Fruit fly (Drosophila melanogaster): ENCODE measurements around the gene RpS13.

RpS13 gene

dm6 chr2L:8326414-8327271, 37.8 kb downstream of the RpS13 start (continued):
- TF ChIP-seq Ravus (GFP tag; IDR thresholded peaks at IDR 0.05) = no peak
- no peak for TF ChIP-seq Rfx (GFP tag; IDR thresholded peaks at IDR 0.05)
- no peak for TF ChIP-seq hth (optimal IDR thresholded peaks at IDR 0.05)
- no peak for TF ChIP-seq CG3726 (GFP tag; IDR thresholded peaks at IDR 0.05)
- peak; percentile 48 for TF ChIP-seq Med (GFP tag)
- no peak for TF ChIP-seq CG10543 (GFP tag; optimal IDR thresholded peaks at IDR 0.05)
- no peak for TF ChIP-seq Fer2 (tag; optimal IDR thresholded peaks at IDR 0.05)
- TF ChIP-seq CG8765 (GFP tag; IDR thresholded peaks at IDR 0.05) = no peak
- no peak for TF ChIP-seq Lpt (GFP tag; optimal IDR thresholded peaks at IDR 0.05)
- TF ChIP-seq CG3847 (GFP tag; IDR thresholded peaks at IDR 0.05) = no peak
- no peak for TF ChIP-seq CG16813 (GFP tag; IDR thresholded peaks at IDR 0.05; ENCODE audit: partially characterized antibody)
- no peak for TF ChIP-seq Jarid2 (GFP tag; optimal IDR thresholded peaks at IDR 0.05)
- TF ChIP-seq CG12236 (GFP tag; optimal IDR thresholded peaks at IDR 0.05) = no peak
- no peak for TF ChIP-seq CG1832 (GFP tag; optimal IDR thresholded peaks at IDR 0.05)
- peak; percentile 32 for TF ChIP-seq cwo (GFP tag; optimal IDR thresholded peaks at IDR 0.05)
- no peak for TF ChIP-seq Mrtf (GFP tag; IDR thresholded peaks at IDR 0.05)
- TF ChIP-seq trh (GFP tag; optimal IDR thresholded peaks at IDR 0.05) = no peak
- no peak for TF ChIP-seq CG10147 (GFP tag; optimal IDR thresholded peaks at IDR 0.05)
- no peak for TF ChIP-seq stwl (tag; optimal IDR thresholded peaks at IDR 0.05)
- TF ChIP-seq odd (GFP tag; optimal IDR thresholded peaks at IDR 0.05) = no peak
- no peak for TF ChIP-seq Hand (GFP tag; optimal IDR thresholded peaks at IDR 0.05)
- no peak for TF ChIP-seq Hsf (GFP tag; optimal IDR thresholded peaks at IDR 0.05)
- TF ChIP-seq CG7357 (GFP tag; IDR thresholded peaks at IDR 0.05) = no peak
- TF ChIP-seq chinmo (GFP tag; IDR thresholded peaks at IDR 0.05; ENCODE audit: partially characterized antibody) = 0 out of 4 replicates have a peak, but pooled peaks have one; percentile 55
- TF ChIP-seq jing (GFP tag; optimal IDR thresholded peaks at IDR 0.05) = no peak
- TF ChIP-seq HLH3B (GFP tag; IDR thresholded peaks at IDR 0.05) = no peak
- TF ChIP-seq CG13287 (GFP tag; IDR thresholded peaks at IDR 0.05; ENCODE audit: partially characterized antibody) = peak; percentile 8; the same call in 1 of the 2 replicates
- no peak for TF ChIP-seq maf-S (GFP tag; optimal IDR thresholded peaks at IDR 0.05)
- no peak for TF ChIP-seq Bgb (GFP tag; IDR thresholded peaks at IDR 0.05; ENCODE audit: partially characterized antibody)
- no peak for TF ChIP-seq CG5180 (GFP tag; optimal IDR thresholded peaks at IDR 0.05)
- TF ChIP-seq CG10274 (GFP tag; optimal IDR thresholded peaks at IDR 0.05) = no peak
- TF ChIP-seq Chrac-16 (GFP tag; optimal IDR thresholded peaks at IDR 0.05) = no peak
- TF ChIP-seq sima (GFP tag; optimal IDR thresholded peaks at IDR 0.05) = no peak
- no peak for TF ChIP-seq sna (GFP tag; IDR thresholded peaks at IDR 0.05; ENCODE audit: partially characterized antibody)
- no peak for TF ChIP-seq schlank (tag; optimal IDR thresholded peaks at IDR 0.05)
- no peak for TF ChIP-seq CG16815 (GFP tag; optimal IDR thresholded peaks at IDR 0.05)
- no peak for TF ChIP-seq CG16863 (GFP tag; optimal IDR thresholded peaks at IDR 0.05)
- TF ChIP-seq Ets97D (GFP tag; optimal IDR thresholded peaks at IDR 0.05) = no peak
- no peak for TF ChIP-seq nau (GFP tag; optimal IDR thresholded peaks at IDR 0.05)
- peak; percentile 2 for TF ChIP-seq CG3281 (GFP tag; optimal IDR thresholded peaks at IDR 0.05)
- TF ChIP-seq CG17385 (GFP tag; optimal IDR thresholded peaks at IDR 0.05) = peak; percentile 3
- 0 out of 2 replicates have a peak, but pooled peaks have one; percentile 18 for TF ChIP-seq Ptx1 (GFP tag; IDR thresholded peaks at IDR 0.05)
- no peak for TF ChIP-seq CG10959 (GFP tag; IDR thresholded peaks at IDR 0.05)
- no peak for TF ChIP-seq CG31388 (GFP tag; optimal IDR thresholded peaks at IDR 0.05)
- TF ChIP-seq z (GFP tag; IDR thresholded peaks at IDR 0.05) = no peak
- TF ChIP-seq stc (GFP tag; IDR thresholded peaks at IDR 0.05) = no peak
- TF ChIP-seq otp (GFP tag; IDR thresholded peaks at IDR 0.05) = no peak
- TF ChIP-seq Hey (tag; optimal IDR thresholded peaks at IDR 0.05) = no peak
- no peak for TF ChIP-seq Hr78 (GFP tag; optimal IDR thresholded peaks at IDR 0.05)

All from whole organism, embryonic.